Fruit fly (Drosophila melanogaster): ENCODE data around the gene hh.

DNA sequence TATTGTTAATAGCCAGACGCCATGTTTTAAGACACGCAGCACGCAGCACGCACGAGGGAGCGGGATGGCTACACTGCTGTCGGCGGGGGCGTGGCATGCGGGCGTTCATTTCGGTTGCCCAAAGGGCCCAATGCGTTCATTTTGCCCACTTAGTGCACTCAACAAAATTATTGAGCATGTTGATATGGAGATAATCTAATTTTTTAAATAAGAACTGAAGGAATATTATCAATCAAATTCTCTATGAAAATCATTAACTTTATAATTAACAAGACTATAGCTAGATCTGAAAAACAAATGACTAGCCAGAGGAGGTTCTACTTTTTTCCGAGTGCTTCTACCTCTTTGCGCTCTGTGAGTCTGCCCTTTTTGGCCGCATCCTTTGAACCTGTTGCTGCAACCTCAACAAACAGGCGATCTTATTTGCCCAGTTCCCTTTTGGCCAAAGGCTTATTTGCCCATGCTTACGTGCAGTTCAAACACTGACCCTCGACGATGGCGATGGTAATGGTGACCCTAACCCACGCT is 8.3 kb downstream of the hh start:
- TF ChIP-seq Dfd (GFP tag; optimal IDR thresholded peaks at IDR 0.05) (no peak), psq (GFP tag; optimal IDR thresholded peaks at IDR 0.05) (no peak), fru (GFP tag; optimal IDR thresholded peaks at IDR 0.05) (no peak)

Data from whole organism, wandering third instar larva.